Fruit fly (Drosophila melanogaster) whole organism, prepupa: ENCODE measurements around the gene CG43924.
A peak's percentile ranks its signal among the peaks of the same experiment; 100 is the strongest.
"Not testable (repeated sequence)": the region's sequence is repeated elsewhere in the genome, so short reads cannot be mapped to it uniquely, and the experiment has no call there.

ENCODE experiments used
- CG11294 ChIP-seq: fragments of 200-800 bp; sonication (Bioruptor generic); IDR thresholded peaks from 2 replicates; pipeline ENCODE4 v1.3.6; 2022; ENCODE audit warnings: missing biosample characterization, missing genetic modification characterization
- CG15336 ChIP-seq: fragments of 200-800 bp; sonication (Bioruptor generic); IDR thresholded peaks from 2 replicates; pipeline ENCODE4 v1.3.6; 2022; ENCODE audit warnings: missing biosample characterization, missing genetic modification characterization
- CG16779 ChIP-seq: fragments of 200-800 bp; sonication (Bioruptor generic); optimal IDR thresholded peaks from 3 replicates; lab custom pipeline; 2017; ENCODE audit warnings: missing biosample characterization, mild to moderate bottlenecking, missing genetic modification characterization
- CG3032 ChIP-seq: fragments of 200-800 bp; optimal IDR thresholded peaks from 2 replicates; lab custom pipeline; 2019; ENCODE audit warnings: missing biosample characterization, mild to moderate bottlenecking, missing genetic modification characterization, moderate library complexity
- CG31627 ChIP-seq: fragments of 200-800 bp; sonication (Bioruptor generic); optimal IDR thresholded peaks from 3 replicates; lab custom pipeline; 2016; ENCODE audit warnings: missing biosample characterization, missing genetic modification characterization
- CG34406 ChIP-seq: fragments of 200-800 bp; sonication (Bioruptor generic); optimal IDR thresholded peaks from 3 replicates; lab custom pipeline; 2016; ENCODE audit warnings: missing biosample characterization, missing genetic modification characterization
- CG4318 ChIP-seq: fragments of 200-800 bp; sonication (Bioruptor generic); optimal IDR thresholded peaks from 3 replicates; lab custom pipeline; 2017; ENCODE audit warnings: missing biosample characterization, mild to moderate bottlenecking, missing genetic modification characterization
- CG6163 ChIP-seq: fragments of 200-800 bp; sonication (Bioruptor generic); IDR thresholded peaks from 3 replicates; pipeline ENCODE4 v1.3.6; 2022; ENCODE audit warnings: missing biosample characterization, missing genetic modification characterization
- CG6792 ChIP-seq: fragments of 200-800 bp; sonication (Bioruptor generic); optimal IDR thresholded peaks from 3 replicates; lab custom pipeline; 2016; ENCODE audit warnings: missing biosample characterization, missing genetic modification characterization
- CG6854 ChIP-seq: fragments of 200-800 bp; sonication (Bioruptor generic); optimal IDR thresholded peaks from 2 replicates; lab custom pipeline; 2017; ENCODE audit warnings: missing biosample characterization, mild to moderate bottlenecking, missing genetic modification characterization
- CG7368 ChIP-seq: fragments of 200-800 bp; sonication (Bioruptor generic); optimal IDR thresholded peaks from 3 replicates; lab custom pipeline; 2016; ENCODE audit warnings: missing biosample characterization, missing genetic modification characterization
- CG8119 ChIP-seq: fragments of 200-800 bp; sonication (Bioruptor generic); IDR thresholded peaks from 3 replicates; pipeline ENCODE4 v1.3.6; 2022; ENCODE audit warnings: missing biosample characterization, missing genetic modification characterization
- CG8319 ChIP-seq: fragments of 200-800 bp; sonication (Bioruptor generic); optimal IDR thresholded peaks from 3 replicates; lab custom pipeline; 2016; ENCODE audit warnings: missing biosample characterization, missing genetic modification characterization
- Eip78C ChIP-seq: fragments of 200-800 bp; sonication (Bioruptor generic); peaks from one replicate; lab custom pipeline; 2016; ENCODE audit warnings: missing biosample characterization, missing genetic modification characterization
- Ets21C ChIP-seq: fragments of 200-800 bp; sonication (Bioruptor generic); optimal IDR thresholded peaks from 3 replicates; lab custom pipeline; 2016; ENCODE audit warnings: missing biosample characterization, missing genetic modification characterization
- Ets96B ChIP-seq: fragments of 200-800 bp; optimal IDR thresholded peaks from 2 replicates; lab custom pipeline; 2019; ENCODE audit warnings: missing biosample characterization, mild to moderate bottlenecking, missing genetic modification characterization, moderate library complexity
- Hr39 ChIP-seq: fragments of 200-800 bp; sonication (Bioruptor generic); optimal IDR thresholded peaks from 2 replicates; lab custom pipeline; 2016; ENCODE audit warnings: missing biosample characterization, missing genetic modification characterization
- Hr4 ChIP-seq: fragments of 200-800 bp; sonication (Bioruptor generic); optimal IDR thresholded peaks from 3 replicates; lab custom pipeline; 2016; ENCODE audit warnings: missing biosample characterization, missing genetic modification characterization
- Sox102F ChIP-seq: fragments of 200-800 bp; sonication (Bioruptor generic); optimal IDR thresholded peaks from 2 replicates; lab custom pipeline; 2016; ENCODE audit warnings: missing biosample characterization, mild to moderate bottlenecking, missing genetic modification characterization
- Sox14 ChIP-seq: fragments of 200-800 bp; sonication (Bioruptor generic); optimal IDR thresholded peaks from 3 replicates; lab custom pipeline; 2016; ENCODE audit warnings: missing biosample characterization, missing genetic modification characterization
- dac ChIP-seq: fragments of 200-800 bp; sonication (Bioruptor generic); optimal IDR thresholded peaks from 2 replicates; lab custom pipeline; 2017; ENCODE audit warnings: missing biosample characterization, mild to moderate bottlenecking, missing genetic modification characterization
- eg ChIP-seq: fragments of 200-800 bp; sonication (Bioruptor generic); IDR thresholded peaks from 3 replicates; pipeline ENCODE4 v1.3.6; 2022; ENCODE audit warnings: missing biosample characterization, missing genetic modification characterization
- esn ChIP-seq: fragments of 200-800 bp; sonication (Bioruptor generic); optimal IDR thresholded peaks from 2 replicates; lab custom pipeline; 2016; ENCODE audit warnings: missing biosample characterization, mild to moderate bottlenecking, missing genetic modification characterization, moderate library complexity
- fd59A ChIP-seq: fragments of 200-800 bp; sonication (Bioruptor generic); optimal IDR thresholded peaks from 2 replicates; lab custom pipeline; 2017; ENCODE audit warnings: missing biosample characterization, mild to moderate bottlenecking, missing genetic modification characterization, missing genetic modification reagents
- fkh ChIP-seq: fragments of 200-800 bp; sonication (Bioruptor generic); optimal IDR thresholded peaks from 3 replicates; lab custom pipeline; 2017; ENCODE audit warnings: missing biosample characterization, mild to moderate bottlenecking, missing genetic modification characterization, moderate library complexity
- lz ChIP-seq: fragments of 200-800 bp; sonication (Bioruptor generic); optimal IDR thresholded peaks from 3 replicates; lab custom pipeline; 2016; ENCODE audit warnings: missing biosample characterization, missing genetic modification characterization
- net ChIP-seq: fragments of 200-800 bp; sonication (Bioruptor generic); optimal IDR thresholded peaks from 3 replicates; lab custom pipeline; 2016; ENCODE audit warnings: missing biosample characterization, missing genetic modification characterization
- salr ChIP-seq, 2 experiments: fragments of 200-800 bp; sonication (Bioruptor generic); optimal IDR thresholded peaks; 3 replicates each; lab custom pipeline; 2016 to 2018; ENCODE audit warnings: missing biosample characterization in 2 of 2, missing genetic modification characterization in 2 of 2, mild to moderate bottlenecking in 1 of 2
- spab ChIP-seq: fragments of 200-800 bp; sonication (Bioruptor generic); optimal IDR thresholded peaks from 2 replicates; lab custom pipeline; 2017; ENCODE audit warnings: missing biosample characterization, mild to moderate bottlenecking, missing genetic modification characterization, missing genetic modification reagents
- ss ChIP-seq, 2 experiments: fragments of 200-800 bp; sonication (Bioruptor generic); optimal IDR thresholded peaks; 2 replicates in 1 of 2; 3 replicates in 1 of 2; lab custom pipeline; 2017 to 2018; ENCODE audit warnings: mild to moderate bottlenecking in 2 of 2, missing biosample characterization in 2 of 2, missing genetic modification characterization in 2 of 2, moderate library complexity in 1 of 2
- svp ChIP-seq: fragments of 200-800 bp; sonication (Bioruptor generic); peaks from one replicate; lab custom pipeline; 2016; ENCODE audit warnings: missing biosample characterization, missing genetic modification characterization
- vri ChIP-seq: fragments of 200-800 bp; sonication (Bioruptor generic); optimal IDR thresholded peaks from 3 replicates; lab custom pipeline; 2016; ENCODE audit warnings: missing biosample characterization, mild to moderate bottlenecking, missing genetic modification characterization

CG43924 gene

dm6 chr2L:15710999-15711398, at the start of gene CG43924:
CG43924 (minus strand) TSS chr2L:15711099.
- TF ChIP-seq CG8119; CG15336 (GFP tag; lab: Robert Waterston, UW); salr (GFP tag; optimal IDR thresholded peaks at IDR 0.05; lab: Kevin White, UChicago): not testable (repeated sequence)

- 0 out of 2 replicates have a peak, but pooled peaks have one; percentile 20 for TF ChIP-seq CG15336 (GFP tag; lab: Robert Waterston, UW)
- TF ChIP-seq net (GFP tag; lab: Kevin White, UChicago): no peak
- TF ChIP-seq fd59A (GFP tag; lab: Kevin White, UChicago): no peak
- no peak for TF ChIP-seq Sox102F
- no peak for TF ChIP-seq CG34406 (GFP tag; lab: Kevin White, UChicago)
- TF ChIP-seq dac (GFP tag; lab: Kevin White, UChicago): no peak
- no peak for TF ChIP-seq CG16779 (tag; lab: Kevin White, UChicago)
- TF ChIP-seq CG6163 (GFP tag; lab: Robert Waterston, UW): no peak
- peak; percentile 39; the same call in 2 of the 3 replicates for TF ChIP-seq eg (GFP tag; lab: Robert Waterston, UW)
- TF ChIP-seq svp (GFP tag; lab: Kevin White, UChicago): no peak
- no peak for TF ChIP-seq CG7368 (GFP tag; lab: Kevin White, UChicago)
- TF ChIP-seq spab (GFP tag; lab: Kevin White, UChicago): no peak
- no peak for TF ChIP-seq CG6854
- TF ChIP-seq CG11294 (GFP tag; lab: Robert Waterston, UW): no peak
- TF ChIP-seq ss (GFP tag; optimal IDR thresholded peaks at IDR 0.05; lab: Kevin White, UChicago): no peak
- TF ChIP-seq, all 60 proteins: peak for 2
These were observed 49.8 kb upstream of the CG43924 start for dm6 chr2L:15760666-15761065.

- TF ChIP-seq Sox14 (GFP tag; lab: Kevin White, UChicago): no peak
- TF ChIP-seq fkh: no peak
- TF ChIP-seq Eip78C (GFP tag; lab: Kevin White, UChicago): no peak
- TF ChIP-seq CG7368 (GFP tag; lab: Kevin White, UChicago): no peak
- TF ChIP-seq Hr39 (GFP tag; lab: Kevin White, UChicago): no peak
- no peak for TF ChIP-seq spab (GFP tag; lab: Kevin White, UChicago)
- TF ChIP-seq fd59A (GFP tag; lab: Kevin White, UChicago): no peak
- no peak for TF ChIP-seq Hr4 (GFP tag; lab: Kevin White, UChicago)
These were observed 41.2 kb upstream of the CG43924 start, which contains the start of gene Mtr4 for dm6 chr2L:15752096-15752495. Mtr4 (plus strand) TSS chr2L:15752263.

dm6 chr2L:15751259-15751555, 40.3 kb upstream of the CG43924 start:
- TF ChIP-seq CG8319 (GFP tag; lab: Kevin White, UChicago) (no peak), dac (GFP tag; lab: Kevin White, UChicago) (no peak), CG6792 (GFP tag; lab: Kevin White, UChicago) (peak; percentile 9), svp (GFP tag; lab: Kevin White, UChicago) (no peak), Ets21C (GFP tag; lab: Kevin White, UChicago) (no peak), CG3032 (no peak), CG4318 (GFP tag; lab: Kevin White, UChicago) (no peak)

dm6 chr2L:15750523-15751258, 39.8 kb upstream of the CG43924 start, which contains the start of gene ND-B17:
ND-B17 (minus strand) TSS chr2L:15751078.
- TF ChIP-seq CG31627 (GFP tag; lab: Kevin White, UChicago) (peak; percentile 54), vri (GFP tag; lab: Kevin White, UChicago) (peak; percentile 59), esn (peak; percentile 36), CG6854 (no peak), Ets96B (tag; lab: Kevin White, UChicago) (no peak), lz (GFP tag; lab: Kevin White, UChicago) (peak; percentile 40)
